Worm (Caenorhabditis elegans): Measurements from ENCODE around the gene T14F9.2.

- no peak for TF ChIP-seq sea-1 (GFP tag; conservative IDR thresholded peaks at IDR 0.05)
- TF ChIP-seq scrt-1 (GFP tag; IDR thresholded peaks at IDR 0.05), result no peak
- TF ChIP-seq ama-1 (optimal IDR thresholded peaks at IDR 0.05), result no peak
- TF ChIP-seq hnd-1 (tag; optimal IDR thresholded peaks at IDR 0.05), result no peak
- no peak for TF ChIP-seq flt-1 (GFP tag; IDR thresholded peaks at IDR 0.05)
Measured at ce11 chrX:2274237-2274636, 40.1 kb downstream of the T14F9.2 start, which contains the start of gene AH9.4.
